Worm (Caenorhabditis elegans) whole organism, midembryonic: Measurements from ENCODE around the gene E02H9.9.

Experiments used
- T22C8.4 ChIP-seq: fragments of 200-800 bp; sonication (Bioruptor generic); IDR thresholded peaks from 2 replicates; pipeline ENCODE4 v1.3.6; 2022; ENCODE audit warnings: missing genetic modification characterization, missing compliant biosample characterization
- cog-1 ChIP-seq: sonication (generic microtip); optimal IDR thresholded peaks from 2 replicates; lab custom pipeline; 2016; ENCODE audit warnings: missing genetic modification characterization, missing compliant biosample characterization
- flt-1 ChIP-seq: fragments of 200-800 bp; sonication (Bioruptor generic); IDR thresholded peaks from 2 replicates; pipeline ENCODE4 v1.3.6; 2022; ENCODE audit warnings: missing genetic modification characterization, missing compliant biosample characterization
- klf-2 ChIP-seq: fragments of 200-800 bp; sonication (Bioruptor generic); conservative IDR thresholded peaks from 2 replicates; pipeline ENCODE4 v1.3.6; 2022; ENCODE audit warnings: missing genetic modification reagents, missing genetic modification characterization, missing compliant biosample characterization
- med-1 ChIP-seq: sonication (generic microtip); optimal IDR thresholded peaks from 2 replicates; lab custom pipeline; 2017; ENCODE audit warnings: missing genetic modification characterization, mild to moderate bottlenecking, missing compliant biosample characterization, antibody characterized with exemption, missing genetic modification reagents; ENCODE audit not compliant: insufficient read depth
- ref-1 ChIP-seq: fragments of 200-800 bp; sonication (Bioruptor generic); conservative IDR thresholded peaks from 2 replicates; pipeline ENCODE4 v1.3.6; 2022; ENCODE audit warnings: missing genetic modification reagents, missing genetic modification characterization, missing compliant biosample characterization
- tab-1 ChIP-seq: fragments of 200-800 bp; sonication (Bioruptor generic); IDR thresholded peaks from 2 replicates; pipeline ENCODE4 v1.3.6; 2022; ENCODE audit warnings: missing genetic modification characterization, missing compliant biosample characterization
- ztf-23 ChIP-seq: fragments of 200-800 bp; sonication (Bioruptor generic); IDR thresholded peaks from 2 replicates; pipeline ENCODE4 v1.3.6; 2022; ENCODE audit warnings: missing genetic modification reagents, missing genetic modification characterization, missing compliant biosample characterization
- ztf-29 ChIP-seq: fragments of 200-800 bp; sonication (Bioruptor generic); IDR thresholded peaks from 2 replicates; pipeline ENCODE4 v1.3.6; 2022; ENCODE audit warnings: missing genetic modification reagents, missing genetic modification characterization, missing compliant biosample characterization

E02H9.9 gene

ce11 chrIII:2418159-2418658 is 49.9 kb downstream of the E02H9.9 start, which contains the start of the genes W04B5.5 and W04B5.3:
W04B5.5 (minus strand) TSS chrIII:2418209.
W04B5.3 (plus strand) TSS chrIII:2418514.
- no peak for TF ChIP-seq ztf-29 (GFP tag; lab: Robert Waterston, UW)
- no peak for TF ChIP-seq flt-1 (GFP tag; lab: Robert Waterston, UW)
- TF ChIP-seq cog-1 (tag; lab: Kevin White, UChicago), result no peak
- TF ChIP-seq med-1 (GFP tag; lab: Kevin White, UChicago), result no peak
- TF ChIP-seq tab-1 (GFP tag; lab: Robert Waterston, UW), result no peak
- TF ChIP-seq T22C8.4 (GFP tag; lab: Robert Waterston, UW), result no peak
- no peak for TF ChIP-seq ztf-23
- no peak for TF ChIP-seq klf-2 (GFP tag; lab: Robert Waterston, UW)
- TF ChIP-seq ref-1 (GFP tag; lab: Robert Waterston, UW), result no peak
